Comparison of ENCODE assay signal across 1 fruit fly cellular context in genomic region chr3L:16011319-16012210, dm6.
TF ChIP-seq lines count a peak whose summit lies in the region.

Gene mib1, minus strand, starts transcription at chr3L:16011812.

TF ChIP-seq in whole organism, embryonic, 481 proteins besides CTCF, POLR2A, EP300 and RAD21 (continued from another document and continues in another):
- 0 out of 2 replicates have a peak, but pooled peaks have one; percentile 13 for TF ChIP-seq al (GFP tag; IDR thresholded peaks at IDR 0.05; lab: Robert Waterston, UW)
- TF ChIP-seq CHES-1-like (GFP tag; optimal IDR thresholded peaks at IDR 0.05; lab: Kevin White, UChicago): peak; percentile 71
- no peak for TF ChIP-seq CG4424 (GFP tag; optimal IDR thresholded peaks at IDR 0.05; lab: Kevin White, UChicago)
- peak; percentile 63; the same call in 2 of the 3 replicates for TF ChIP-seq CG11456 (GFP tag; IDR thresholded peaks at IDR 0.05; lab: Robert Waterston, UW)
- TF ChIP-seq Mad (GFP tag; optimal IDR thresholded peaks at IDR 0.05; lab: Kevin White, UChicago): no peak
- no peak for TF ChIP-seq run (tag; optimal IDR thresholded peaks at IDR 0.05; lab: Kevin White, UChicago)
- no peak for TF ChIP-seq CG17568 (GFP tag; optimal IDR thresholded peaks at IDR 0.05; lab: Kevin White, UChicago)
- no peak for TF ChIP-seq CG17359 (tag; optimal IDR thresholded peaks at IDR 0.05; lab: Kevin White, UChicago)
- TF ChIP-seq ase (GFP tag; IDR thresholded peaks at IDR 0.05; lab: Robert Waterston, UW): no peak
- TF ChIP-seq esg (GFP tag; conservative IDR thresholded peaks at IDR 0.05; lab: Robert Waterston, UW): no peak
- peak; percentile 23; the same call in 1 of the 2 replicates for TF ChIP-seq Atf6 (GFP tag; IDR thresholded peaks at IDR 0.05; lab: Robert Waterston, UW)
- TF ChIP-seq CG15601 (tag; optimal IDR thresholded peaks at IDR 0.05; lab: Kevin White, UChicago): peak; percentile 66
- TF ChIP-seq CG31388 (GFP tag; optimal IDR thresholded peaks at IDR 0.05; lab: Kevin White, UChicago): no peak
- peak in 1 of 2 experiments; percentile 32 for TF ChIP-seq dpn (GFP tag; optimal IDR thresholded peaks at IDR 0.05; lab: Kevin White, UChicago)
- TF ChIP-seq CG43689 (GFP tag; IDR thresholded peaks at IDR 0.05; lab: Robert Waterston, UW): no peak
- peak; percentile 13 for TF ChIP-seq Deaf1 (tag; optimal IDR thresholded peaks at IDR 0.05; lab: Kevin White, UChicago)
- TF ChIP-seq CG7745 (tag; optimal IDR thresholded peaks at IDR 0.05; lab: Kevin White, UChicago): no peak
- no peak for TF ChIP-seq p53 (GFP tag; optimal IDR thresholded peaks at IDR 0.05; lab: Kevin White, UChicago)
- TF ChIP-seq lola (GFP tag; optimal IDR thresholded peaks at IDR 0.05; lab: Kevin White, UChicago): peak in 1 of 3 experiments; percentile 28
- no peak for TF ChIP-seq CG3407 (GFP tag; optimal IDR thresholded peaks at IDR 0.05; lab: Kevin White, UChicago)
- no peak for TF ChIP-seq sc (optimal IDR thresholded peaks at IDR 0.05; lab: Kevin White, UChicago)
- no peak for TF ChIP-seq sc (GFP tag; optimal IDR thresholded peaks at IDR 0.05; lab: Kevin White, UChicago)
- no peak for TF ChIP-seq gsb (GFP tag; IDR thresholded peaks at IDR 0.05; lab: Robert Waterston, UW)
- peak; percentile 92 for TF ChIP-seq CG16813 (GFP tag; IDR thresholded peaks at IDR 0.05; lab: Robert Waterston, UW; ENCODE audit: partially characterized antibody)
- TF ChIP-seq nerfin-2 (GFP tag; IDR thresholded peaks at IDR 0.05; lab: Robert Waterston, UW; ENCODE audit: partially characterized antibody): peak; percentile 71
- no peak for TF ChIP-seq CG12155 (GFP tag; optimal IDR thresholded peaks at IDR 0.05; lab: Kevin White, UChicago)
- TF ChIP-seq CG33557 (GFP tag; optimal IDR thresholded peaks at IDR 0.05; lab: Kevin White, UChicago): peak; percentile 12
- TF ChIP-seq CG15479 (GFP tag; optimal IDR thresholded peaks at IDR 0.05; lab: Kevin White, UChicago): no peak
- TF ChIP-seq CG11696 (GFP tag; IDR thresholded peaks at IDR 0.05; lab: Robert Waterston, UW): no peak
- no peak for TF ChIP-seq lbe (GFP tag; optimal IDR thresholded peaks at IDR 0.05; lab: Kevin White, UChicago)
- TF ChIP-seq gt (GFP tag; IDR thresholded peaks at IDR 0.05; lab: Robert Waterston, UW): no peak
- TF ChIP-seq Bdp1 (GFP tag; optimal IDR thresholded peaks at IDR 0.05; lab: Kevin White, UChicago): no peak
- TF ChIP-seq Gug (GFP tag; IDR thresholded peaks at IDR 0.05; lab: Robert Waterston, UW): peak; percentile 35; the same call in 2 of the 4 replicates
- TF ChIP-seq CG2116 (GFP tag; optimal IDR thresholded peaks at IDR 0.05; lab: Kevin White, UChicago): peak; percentile 47
- no peak for TF ChIP-seq CG11398 (GFP tag; optimal IDR thresholded peaks at IDR 0.05; lab: Kevin White, UChicago)
- TF ChIP-seq B-H1 (GFP tag; IDR thresholded peaks at IDR 0.05; lab: Robert Waterston, UW): no peak; the same call in 2 of the 3 replicates
- TF ChIP-seq CG1832 (GFP tag; optimal IDR thresholded peaks at IDR 0.05; lab: Kevin White, UChicago): no peak
- no peak for TF ChIP-seq CG17912 (GFP tag; optimal IDR thresholded peaks at IDR 0.05; lab: Kevin White, UChicago)
- no peak for TF ChIP-seq toy (GFP tag; IDR thresholded peaks at IDR 0.05; lab: Robert Waterston, UW)
- no peak for TF ChIP-seq CG32772 (GFP tag; IDR thresholded peaks at IDR 0.05; lab: Robert Waterston, UW)
- peak; percentile 19 for TF ChIP-seq CG10979 (tag; optimal IDR thresholded peaks at IDR 0.05; lab: Kevin White, UChicago)
- peak; percentile 47 for TF ChIP-seq scrt (GFP tag; optimal IDR thresholded peaks at IDR 0.05; lab: Kevin White, UChicago)
- no peak for TF ChIP-seq CG6689 (GFP tag; IDR thresholded peaks at IDR 0.05; lab: Robert Waterston, UW)
- no peak for TF ChIP-seq CG6683 (GFP tag; optimal IDR thresholded peaks at IDR 0.05; lab: Kevin White, UChicago)
- TF ChIP-seq otp (GFP tag; IDR thresholded peaks at IDR 0.05; lab: Robert Waterston, UW): no peak
- peak; percentile 99 for TF ChIP-seq pzg (GFP tag; optimal IDR thresholded peaks at IDR 0.05; lab: Kevin White, UChicago)
- TF ChIP-seq CG17829 (tag; optimal IDR thresholded peaks at IDR 0.05; lab: Kevin White, UChicago): peak; percentile 38
- 0 out of 3 replicates have a peak, but pooled peaks have one; percentile 35 for TF ChIP-seq so (GFP tag; IDR thresholded peaks at IDR 0.05; lab: Robert Waterston, UW)
- TF ChIP-seq NfI (GFP tag; optimal IDR thresholded peaks at IDR 0.05; lab: Kevin White, UChicago): peak; percentile 53
- TF ChIP-seq CG12659 (GFP tag; optimal IDR thresholded peaks at IDR 0.05; lab: Kevin White, UChicago): peak; percentile 88
- TF ChIP-seq Sry-β (GFP tag; optimal IDR thresholded peaks at IDR 0.05; lab: Kevin White, UChicago): peak; percentile 58
- TF ChIP-seq fu2 (GFP tag; optimal IDR thresholded peaks at IDR 0.05; lab: Kevin White, UChicago): peak; percentile 43
- no peak for TF ChIP-seq CG7271 (tag; optimal IDR thresholded peaks at IDR 0.05; lab: Kevin White, UChicago)
- TF ChIP-seq MBD-R2 (GFP tag; IDR thresholded peaks at IDR 0.05; lab: Robert Waterston, UW): peak; percentile 81; the same call in 1 of the 2 replicates
- peak; percentile 90 for TF ChIP-seq Sin3A (optimal IDR thresholded peaks at IDR 0.05; lab: Kevin White, UChicago)
- peak; percentile 14 for TF ChIP-seq CG2678 (tag; optimal IDR thresholded peaks at IDR 0.05; lab: Kevin White, UChicago)
- TF ChIP-seq nerfin-1 (tag; optimal IDR thresholded peaks at IDR 0.05; lab: Kevin White, UChicago): peak; percentile 100
- no peak for TF ChIP-seq CG5953 (GFP tag; IDR thresholded peaks at IDR 0.05; lab: Robert Waterston, UW)
- TF ChIP-seq CG16779 (GFP tag; IDR thresholded peaks at IDR 0.05; lab: Robert Waterston, UW): no peak
- no peak for TF ChIP-seq nau (GFP tag; optimal IDR thresholded peaks at IDR 0.05; lab: Kevin White, UChicago)
- TF ChIP-seq Atf3 (GFP tag; optimal IDR thresholded peaks at IDR 0.05; lab: Kevin White, UChicago): no peak
- peak; percentile 95 for TF ChIP-seq Opbp (GFP tag; IDR thresholded peaks at IDR 0.05; lab: Robert Waterston, UW; ENCODE audit: partially characterized antibody)
- peak; percentile 19 for TF ChIP-seq Nf-YB (GFP tag; optimal IDR thresholded peaks at IDR 0.05; lab: Kevin White, UChicago)
- peak; percentile 91 for TF ChIP-seq Hmr (GFP tag; optimal IDR thresholded peaks at IDR 0.05; lab: Kevin White, UChicago)
- TF ChIP-seq HmgZ (tag; optimal IDR thresholded peaks at IDR 0.05; lab: Kevin White, UChicago): peak; percentile 89
- TF ChIP-seq HLH3B (GFP tag; IDR thresholded peaks at IDR 0.05; lab: Robert Waterston, UW): no peak
- TF ChIP-seq CG13287 (GFP tag; IDR thresholded peaks at IDR 0.05; lab: Robert Waterston, UW; ENCODE audit: partially characterized antibody): peak; percentile 93
- peak; percentile 89 for TF ChIP-seq knrl (GFP tag; IDR thresholded peaks at IDR 0.05; lab: Robert Waterston, UW; ENCODE audit: partially characterized antibody)
- peak; percentile 51; the same call in 1 of the 2 replicates for TF ChIP-seq CG9932 (GFP tag; IDR thresholded peaks at IDR 0.05; lab: Robert Waterston, UW)
- no peak for TF ChIP-seq fd102C (GFP tag; optimal IDR thresholded peaks at IDR 0.05; lab: Kevin White, UChicago)
- no peak for TF ChIP-seq CG7928 (GFP tag; optimal IDR thresholded peaks at IDR 0.05; lab: Kevin White, UChicago)
- no peak for TF ChIP-seq bsh (GFP tag; optimal IDR thresholded peaks at IDR 0.05; lab: Kevin White, UChicago)
- TF ChIP-seq CG6791 (GFP tag; IDR thresholded peaks at IDR 0.05; lab: Robert Waterston, UW; ENCODE audit: partially characterized antibody): peak; percentile 93
- no peak for TF ChIP-seq Max (GFP tag; optimal IDR thresholded peaks at IDR 0.05; lab: Kevin White, UChicago)
- no peak for TF ChIP-seq CG10959 (GFP tag; IDR thresholded peaks at IDR 0.05; lab: Robert Waterston, UW)
- peak; percentile 47 for TF ChIP-seq CG12299 (tag; optimal IDR thresholded peaks at IDR 0.05; lab: Kevin White, UChicago)
- peak; percentile 79 for TF ChIP-seq Sry-δ (GFP tag; optimal IDR thresholded peaks at IDR 0.05; lab: Kevin White, UChicago)
- TF ChIP-seq chif (GFP tag; optimal IDR thresholded peaks at IDR 0.05; lab: Kevin White, UChicago): peak in 1 of 2 experiments; percentile 15
- no peak for TF ChIP-seq CG6254 (GFP tag; optimal IDR thresholded peaks at IDR 0.05; lab: Kevin White, UChicago)
- TF ChIP-seq ewg (GFP tag; optimal IDR thresholded peaks at IDR 0.05; lab: Kevin White, UChicago): peak; percentile 32
- TF ChIP-seq CG6765 (GFP tag; optimal IDR thresholded peaks at IDR 0.05; lab: Kevin White, UChicago): no peak
- no peak for TF ChIP-seq crc (GFP tag; optimal IDR thresholded peaks at IDR 0.05; lab: Kevin White, UChicago)
- peak; percentile 5 for TF ChIP-seq CG30403 (GFP tag; optimal IDR thresholded peaks at IDR 0.05; lab: Kevin White, UChicago)
- no peak for TF ChIP-seq tap (tag; optimal IDR thresholded peaks at IDR 0.05; lab: Kevin White, UChicago)
- no peak for TF ChIP-seq peb (GFP tag; IDR thresholded peaks at IDR 0.05; lab: Robert Waterston, UW)
- no peak for TF ChIP-seq CG3281 (GFP tag; optimal IDR thresholded peaks at IDR 0.05; lab: Kevin White, UChicago)
- no peak for TF ChIP-seq pum (GFP tag; optimal IDR thresholded peaks at IDR 0.05; lab: Kevin White, UChicago)
- peak; percentile 78 for TF ChIP-seq Abd-B (GFP tag; optimal IDR thresholded peaks at IDR 0.05; lab: Kevin White, UChicago)
- no peak for TF ChIP-seq Spps (tag; optimal IDR thresholded peaks at IDR 0.05; lab: Kevin White, UChicago)
- no peak for TF ChIP-seq salm (tag; optimal IDR thresholded peaks at IDR 0.05; lab: Kevin White, UChicago)
- TF ChIP-seq crol (GFP tag; IDR thresholded peaks at IDR 0.05; lab: Robert Waterston, UW): peak; percentile 95
- TF ChIP-seq Dad (GFP tag; optimal IDR thresholded peaks at IDR 0.05; lab: Kevin White, UChicago): peak; percentile 42
- TF ChIP-seq eyg (GFP tag; optimal IDR thresholded peaks at IDR 0.05; lab: Kevin White, UChicago): no peak
- peak; percentile 76 for TF ChIP-seq tna (GFP tag; IDR thresholded peaks at IDR 0.05; lab: Robert Waterston, UW; ENCODE audit: partially characterized antibody)
- TF ChIP-seq CG9215 (GFP tag; IDR thresholded peaks at IDR 0.05; lab: Robert Waterston, UW): no peak
- no peak for TF ChIP-seq Ravus (GFP tag; IDR thresholded peaks at IDR 0.05; lab: Robert Waterston, UW)
- no peak for TF ChIP-seq sens-2 (GFP tag; IDR thresholded peaks at IDR 0.05; lab: Robert Waterston, UW)
- TF ChIP-seq phol (tag; optimal IDR thresholded peaks at IDR 0.05; lab: Kevin White, UChicago): peak; percentile 62
- peak; percentile 84 for TF ChIP-seq HLH4C (GFP tag; IDR thresholded peaks at IDR 0.05; lab: Robert Waterston, UW; ENCODE audit: partially characterized antibody)
- no peak; the same call in 1 of the 2 replicates for TF ChIP-seq ranshi (GFP tag; IDR thresholded peaks at IDR 0.05; lab: Robert Waterston, UW)
- TF ChIP-seq ato (GFP tag; IDR thresholded peaks at IDR 0.05; lab: Robert Waterston, UW; ENCODE audit: partially characterized antibody): peak; percentile 93
- TF ChIP-seq hth (optimal IDR thresholded peaks at IDR 0.05; lab: Kevin White, UChicago): no peak
- TF ChIP-seq CG7372 (GFP tag; IDR thresholded peaks at IDR 0.05; lab: Robert Waterston, UW): no peak
- TF ChIP-seq shn (GFP tag; optimal IDR thresholded peaks at IDR 0.05; lab: Kevin White, UChicago): peak; percentile 27
- no peak for TF ChIP-seq fd64A (GFP tag; optimal IDR thresholded peaks at IDR 0.05; lab: Kevin White, UChicago)
- peak; percentile 51 for TF ChIP-seq CG10147 (GFP tag; optimal IDR thresholded peaks at IDR 0.05; lab: Kevin White, UChicago)
- no peak for TF ChIP-seq CG8388 (GFP tag; optimal IDR thresholded peaks at IDR 0.05; lab: Kevin White, UChicago)
- no peak for TF ChIP-seq dimm (GFP tag; IDR thresholded peaks at IDR 0.05; lab: Robert Waterston, UW)
- TF ChIP-seq dm (GFP tag; optimal IDR thresholded peaks at IDR 0.05; lab: Kevin White, UChicago): peak; percentile 59
- TF ChIP-seq ash1 (GFP tag; optimal IDR thresholded peaks at IDR 0.05; lab: Kevin White, UChicago): peak; percentile 23
- peak; percentile 65 for TF ChIP-seq Hr39 (optimal IDR thresholded peaks at IDR 0.05; lab: Kevin White, UChicago)
- TF ChIP-seq Awh (GFP tag; IDR thresholded peaks at IDR 0.05; lab: Robert Waterston, UW): 0 out of 2 replicates have a peak, but pooled peaks have one; percentile 6
- TF ChIP-seq ci (GFP tag; IDR thresholded peaks at IDR 0.05; lab: Robert Waterston, UW): peak; percentile 74
- no peak for TF ChIP-seq ATbp (GFP tag; optimal IDR thresholded peaks at IDR 0.05; lab: Kevin White, UChicago)
- TF ChIP-seq stwl (tag; optimal IDR thresholded peaks at IDR 0.05; lab: Kevin White, UChicago): peak; percentile 99
- peak; percentile 4 for TF ChIP-seq ac (GFP tag; optimal IDR thresholded peaks at IDR 0.05; lab: Kevin White, UChicago)
- 0 out of 2 replicates have a peak, but pooled peaks have one; percentile 7 for TF ChIP-seq ham (GFP tag; IDR thresholded peaks at IDR 0.05; lab: Robert Waterston, UW)
- peak; percentile 6 for TF ChIP-seq her (GFP tag; optimal IDR thresholded peaks at IDR 0.05; lab: Kevin White, UChicago)
- TF ChIP-seq HmgD (GFP tag; optimal IDR thresholded peaks at IDR 0.05; lab: Kevin White, UChicago): peak; percentile 59
- TF ChIP-seq Dip3 (GFP tag; optimal IDR thresholded peaks at IDR 0.05; lab: Kevin White, UChicago): no peak
- peak; percentile 64 for TF ChIP-seq ftz-f1 (GFP tag; optimal IDR thresholded peaks at IDR 0.05; lab: Kevin White, UChicago)
- TF ChIP-seq Adf1 (GFP tag; IDR thresholded peaks at IDR 0.05; lab: Robert Waterston, UW): peak; percentile 38; the same call in 1 of the 2 replicates
- no peak for TF ChIP-seq MTF-1 (GFP tag; optimal IDR thresholded peaks at IDR 0.05; lab: Kevin White, UChicago; ENCODE audit: borderline replicate concordance)
- TF ChIP-seq Jarid2 (GFP tag; optimal IDR thresholded peaks at IDR 0.05; lab: Kevin White, UChicago): peak; percentile 70
- TF ChIP-seq nmo (GFP tag; optimal IDR thresholded peaks at IDR 0.05; lab: Kevin White, UChicago): peak; percentile 90
- TF ChIP-seq Lpt (GFP tag; optimal IDR thresholded peaks at IDR 0.05; lab: Kevin White, UChicago): no peak
- TF ChIP-seq h (optimal IDR thresholded peaks at IDR 0.05; lab: Kevin White, UChicago): no peak
- TF ChIP-seq crp (GFP tag; optimal IDR thresholded peaks at IDR 0.05; lab: Kevin White, UChicago): peak in 1 of 2 experiments; percentile 55
- TF ChIP-seq Antp (GFP tag; optimal IDR thresholded peaks at IDR 0.05; lab: Kevin White, UChicago): no peak
- TF ChIP-seq CG9727 (GFP tag; optimal IDR thresholded peaks at IDR 0.05; lab: Kevin White, UChicago): no peak
- no peak for TF ChIP-seq Bteb2 (GFP tag; optimal IDR thresholded peaks at IDR 0.05; lab: Kevin White, UChicago)
- no peak for TF ChIP-seq jigr1 (GFP tag; IDR thresholded peaks at IDR 0.05; lab: Robert Waterston, UW)
